Worm (Caenorhabditis elegans) whole organism, L4/young adult: ENCODE measurements around the gene F49C5.3.

ENCODE experiments used
- W03F9.2 ChIP-seq: fragments of 150-350 bp; optimal IDR thresholded peaks from 2 replicates; lab custom pipeline; 2014; ENCODE audit warnings: missing biosample characterization, missing genetic modification characterization
- dao-5 ChIP-seq: sonication (generic microtip); optimal IDR thresholded peaks from 2 replicates; lab custom pipeline; 2016; ENCODE audit warnings: missing genotype, missing genetic modification characterization, moderate library complexity, missing compliant biosample characterization
- him-1 ChIP-seq: sonication (generic microtip); optimal IDR thresholded peaks from 2 replicates; lab custom pipeline; 2016; ENCODE audit warnings: missing genotype, missing genetic modification reagents, missing genetic modification characterization, missing compliant biosample characterization

DNA sequence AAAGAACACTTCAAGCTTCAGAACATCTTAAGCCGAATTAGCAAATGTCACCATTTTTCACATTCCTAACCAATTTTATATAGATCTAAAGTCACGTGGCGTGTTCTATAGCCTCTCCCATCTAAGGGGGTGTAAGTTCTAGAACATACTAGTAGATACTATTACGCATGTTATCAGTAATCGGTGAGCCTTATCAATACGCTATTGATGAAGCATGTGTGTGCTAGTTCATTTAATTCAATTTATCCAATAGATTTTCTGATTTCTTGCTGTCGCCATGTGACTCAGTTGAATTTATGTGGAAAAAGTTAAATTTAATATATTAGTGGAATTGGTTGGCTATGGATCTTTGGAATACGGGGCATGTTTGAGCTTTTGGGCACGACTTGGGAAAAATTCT lies 29.8 kb upstream of the F49C5.3 start:
- TF ChIP-seq him-1 (tag; lab: Kevin White, UChicago): no peak
- no peak for TF ChIP-seq W03F9.2 (tag; lab: Kevin White, UChicago)
- TF ChIP-seq dao-5 (tag; lab: Kevin White, UChicago): no peak
